Worm (Caenorhabditis elegans) whole organism, L1 larva: ENCODE results near the gene F49H6.12.

Experiments
- C04F5.9 ChIP-seq: sonication (generic microtip); optimal IDR thresholded peaks from 2 replicates; lab custom pipeline; 2016; ENCODE audit warnings: missing genetic modification characterization, missing compliant biosample characterization
- C34B4.2 ChIP-seq: sonication (generic microtip); optimal IDR thresholded peaks from 2 replicates; lab custom pipeline; 2017; ENCODE audit warnings: mild to moderate bottlenecking, missing genetic modification characterization, missing compliant biosample characterization
- F16B12.6 ChIP-seq: fragments of 150-350 bp; optimal IDR thresholded peaks from 2 replicates; lab custom pipeline; 2014; ENCODE audit warnings: missing biosample characterization, missing genetic modification characterization
- aha-1 ChIP-seq: fragments of 150-350 bp; optimal IDR thresholded peaks from 2 replicates; lab custom pipeline; 2014; ENCODE audit warnings: missing biosample characterization, missing genetic modification characterization
- aly-2 ChIP-seq: fragments of 150-350 bp; optimal IDR thresholded peaks from 2 replicates; lab custom pipeline; 2014; ENCODE audit warnings: missing biosample characterization, missing genetic modification characterization
- ceh-8 ChIP-seq: fragments of 200-800 bp; sonication (Bioruptor generic); optimal IDR thresholded peaks from 2 replicates; lab custom pipeline; 2018; ENCODE audit warnings: mild to moderate bottlenecking, missing genetic modification characterization, moderate library complexity, missing compliant biosample characterization
- ceh-82 ChIP-seq, 3 experiments: fragments of 150-350 bp in 1 of 3; sonication (generic microtip) in 2 of 3; optimal IDR thresholded peaks; 2 replicates each; lab custom pipeline; 2014 to 2017; ENCODE audit warnings: missing biosample characterization in 3 of 3, missing genetic modification characterization in 3 of 3
- ceh-90 ChIP-seq: sonication (generic microtip); optimal IDR thresholded peaks from 2 replicates; lab custom pipeline; 2016; ENCODE audit warnings: missing genetic modification characterization, missing compliant biosample characterization
- ces-1 ChIP-seq: fragments of 150-350 bp; optimal IDR thresholded peaks from 2 replicates; lab custom pipeline; 2014; ENCODE audit warnings: missing biosample characterization, missing genetic modification reagents, missing genetic modification characterization
- dsc-1 ChIP-seq: sonication (generic microtip); optimal IDR thresholded peaks from 2 replicates; lab custom pipeline; 2016; ENCODE audit warnings: mild to moderate bottlenecking, missing genetic modification characterization, missing compliant biosample characterization
- efl-1 ChIP-seq, 4 experiments: fragments of 150-350 bp; optimal IDR thresholded peaks in 3 of 4; peaks in 1 of 4; 1 replicate in 1 of 4; 2 replicates in 3 of 4; lab custom pipeline; 2014; ENCODE audit warnings: missing biosample characterization in 2 of 4, missing genetic modification characterization in 2 of 4, missing genetic modification reagents in 2 of 4
- efl-3 ChIP-seq: fragments of 200-800 bp; sonication (Bioruptor generic); optimal IDR thresholded peaks from 2 replicates; lab custom pipeline; 2018; ENCODE audit warnings: mild to moderate bottlenecking, missing genetic modification characterization, missing compliant biosample characterization
- egl-13 ChIP-seq: sonication (generic microtip); optimal IDR thresholded peaks from 2 replicates; lab custom pipeline; 2016; ENCODE audit warnings: missing genotype, missing genetic modification reagents, missing genetic modification characterization, missing compliant biosample characterization
- elt-2 ChIP-seq: sonication (generic microtip); optimal IDR thresholded peaks from 2 replicates; lab custom pipeline; 2016; ENCODE audit warnings: missing genetic modification characterization, mild to moderate bottlenecking, inconsistent platforms, missing compliant biosample characterization, missing genetic modification reagents
- elt-3 ChIP-seq, 6 experiments: fragments of 150-350 bp in 1 of 6; sonication (generic microtip); optimal IDR thresholded peaks; 2 replicates each; lab custom pipeline; 2017 to 2018; ENCODE audit warnings: missing biosample characterization in 6 of 6, missing genetic modification characterization in 6 of 6, inconsistent platforms in 1 of 6
- fkh-10 ChIP-seq: sonication (generic microtip); optimal IDR thresholded peaks from 2 replicates; lab custom pipeline; 2017; ENCODE audit warnings: missing biosample characterization, missing genetic modification reagents, missing genetic modification characterization
- hlh-4 ChIP-seq: sonication (generic microtip); optimal IDR thresholded peaks from 2 replicates; lab custom pipeline; 2016; ENCODE audit warnings: mild to moderate bottlenecking, missing genetic modification characterization, missing compliant biosample characterization
- hpl-2 ChIP-seq: fragments of 150-350 bp; optimal IDR thresholded peaks from 2 replicates; lab custom pipeline; 2014; ENCODE audit warnings: missing biosample characterization, missing genetic modification reagents, missing genetic modification characterization
- jun-1 ChIP-seq: fragments of 150-350 bp; optimal IDR thresholded peaks from 2 replicates; lab custom pipeline; 2014; ENCODE audit warnings: missing biosample characterization, missing genetic modification reagents, missing genetic modification characterization
- lin-15B ChIP-seq: fragments of 150-350 bp; sonication (generic microtip); optimal IDR thresholded peaks from 3 replicates; lab custom pipeline; 2014; ENCODE audit warnings: missing biosample characterization, missing genetic modification characterization
- lin-35 ChIP-seq, 2 experiments: fragments of 150-350 bp; optimal IDR thresholded peaks; 2 replicates each; lab custom pipeline; 2014; ENCODE audit warnings: missing biosample characterization in 2 of 2, missing genetic modification characterization in 2 of 2, missing genetic modification reagents in 2 of 2
- lin-39 ChIP-seq: fragments of 150-350 bp; optimal IDR thresholded peaks from 2 replicates; lab custom pipeline; 2014; ENCODE audit warnings: missing biosample characterization, missing genetic modification reagents, missing genetic modification characterization
- mep-1 ChIP-seq: fragments of 150-350 bp; optimal IDR thresholded peaks from 2 replicates; lab custom pipeline; 2014; ENCODE audit warnings: missing biosample characterization, missing genetic modification characterization
- nhr-19 ChIP-seq: fragments of 200-800 bp; sonication (Bioruptor generic); conservative IDR thresholded peaks from 2 replicates; pipeline ENCODE4 v1.3.6; 2022; ENCODE audit warnings: missing genetic modification characterization, missing compliant biosample characterization
- nhr-20 ChIP-seq: sonication (generic microtip); optimal IDR thresholded peaks from 2 replicates; lab custom pipeline; 2016; ENCODE audit warnings: mild to moderate bottlenecking, missing genetic modification characterization, missing compliant biosample characterization
- nhr-28 ChIP-seq: fragments of 150-350 bp; optimal IDR thresholded peaks from 2 replicates; lab custom pipeline; 2014; ENCODE audit warnings: missing biosample characterization, missing genetic modification characterization
- nhr-85 ChIP-seq: sonication (generic microtip); peaks from one replicate; lab custom pipeline; 2016; ENCODE audit warnings: missing genetic modification characterization, inconsistent platforms, missing compliant biosample characterization
- nhr-90 ChIP-seq: sonication (generic microtip); optimal IDR thresholded peaks from 2 replicates; lab custom pipeline; 2016; ENCODE audit warnings: mild to moderate bottlenecking, missing genetic modification characterization, missing compliant biosample characterization; ENCODE audit not compliant: poor library complexity
- rnt-1 ChIP-seq: sonication (generic microtip); optimal IDR thresholded peaks from 2 replicates; lab custom pipeline; 2016; ENCODE audit warnings: mild to moderate bottlenecking, missing genetic modification characterization, moderate library complexity, missing compliant biosample characterization
- sptf-1 ChIP-seq: fragments of 150-350 bp; optimal IDR thresholded peaks from 2 replicates; lab custom pipeline; 2014; ENCODE audit warnings: missing biosample characterization, missing genetic modification characterization
- tbx-2 ChIP-seq: sonication (generic microtip); optimal IDR thresholded peaks from 2 replicates; lab custom pipeline; 2016; ENCODE audit warnings: missing genetic modification characterization, missing compliant biosample characterization
- unc-130 ChIP-seq: fragments of 150-350 bp; optimal IDR thresholded peaks from 2 replicates; lab custom pipeline; 2017; ENCODE audit warnings: missing biosample characterization, missing genetic modification characterization, inconsistent platforms
- unc-30 ChIP-seq: sonication (generic microtip); optimal IDR thresholded peaks from 2 replicates; lab custom pipeline; 2017; ENCODE audit warnings: missing biosample characterization, missing genetic modification characterization
- unc-86 ChIP-seq: sonication (generic microtip); optimal IDR thresholded peaks from 2 replicates; lab custom pipeline; 2016; ENCODE audit warnings: missing genetic modification characterization, missing compliant biosample characterization
- zag-1 ChIP-seq: fragments of 150-350 bp; optimal IDR thresholded peaks from 2 replicates; lab custom pipeline; 2014; ENCODE audit warnings: missing biosample characterization, missing genetic modification characterization

The F49H6.12 gene

ce11 chrV:17022100-17022499, 839 bp upstream of the F49H6.12 start:
- peak; percentile 24 for TF ChIP-seq nhr-85
- TF ChIP-seq, all 84 proteins: peak for 1; not testable (repeated sequence) for 83

- no peak for TF ChIP-seq F16B12.6 (tag; lab: Kevin White, UChicago)
- TF ChIP-seq elt-3 (tag; optimal IDR thresholded peaks at IDR 0.05; lab: Kevin White, UChicago): no peak
- TF ChIP-seq aly-2 (tag; lab: Kevin White, UChicago): no peak
- no peak for TF ChIP-seq ces-1 (GFP tag; lab: Kevin White, UChicago)
- TF ChIP-seq ceh-82 (tag; optimal IDR thresholded peaks at IDR 0.05; lab: Kevin White, UChicago): no peak
- no peak for TF ChIP-seq egl-13 (tag; lab: Kevin White, UChicago)
- no peak for TF ChIP-seq aha-1 (tag; lab: Kevin White, UChicago)
- no peak for TF ChIP-seq fkh-10 (GFP tag; lab: Kevin White, UChicago)
- no peak for TF ChIP-seq efl-3 (GFP tag; lab: Kevin White, UChicago)
Measured at ce11 chrV:17019690-17020089, 1.6 kb downstream of the F49H6.12 start, which contains the start of gene F49H6.17. F49H6.17 (plus strand) TSS chrV:17019990.

- TF ChIP-seq unc-130 (no peak), hlh-4 (peak; percentile 25), rnt-1 (tag; lab: Kevin White, UChicago) (no peak)
- TF ChIP-seq, all 84 proteins: peak for 1
Measured at ce11 chrV:17016787-17017186, 4.5 kb downstream of the F49H6.12 start, which contains the start of gene srh-97. srh-97 (plus strand) TSS chrV:17017087.

ce11 chrV:17014050-17014449, 7.2 kb downstream of the F49H6.12 start, which contains the start of gene clc-13:
clc-13 (plus strand) TSS chrV:17014408.
- TF ChIP-seq ceh-8 (GFP tag; lab: Kevin White, UChicago) (no peak), zag-1 (tag; lab: Kevin White, UChicago) (no peak), dsc-1 (tag; lab: Kevin White, UChicago) (no peak), mep-1 (tag; lab: Kevin White, UChicago) (no peak), unc-86 (tag; lab: Kevin White, UChicago) (no peak), efl-1 (optimal IDR thresholded peaks at IDR 0.05; lab: Kevin White, UChicago) (no peak), efl-1 (GFP tag; optimal IDR thresholded peaks at IDR 0.05 in 1 of 2; lab: Kevin White, UChicago) (peak in 1 of 2 experiments; percentile 42), jun-1 (tag; lab: Kevin White, UChicago) (peak; percentile 57), elt-2 (tag; lab: Kevin White, UChicago) (peak; percentile 98), lin-35 (GFP tag; optimal IDR thresholded peaks at IDR 0.05; lab: Kevin White, UChicago) (no peak), nhr-20 (tag; lab: Kevin White, UChicago) (peak; percentile 75), tbx-2 (tag; lab: Kevin White, UChicago) (no peak), nhr-28 (tag; lab: Kevin White, UChicago) (no peak)

- TF ChIP-seq ceh-90 (tag; lab: Kevin White, UChicago): no peak
- no peak for TF ChIP-seq dsc-1 (tag; lab: Kevin White, UChicago)
- no peak for TF ChIP-seq hpl-2 (GFP tag; lab: Kevin White, UChicago)
- no peak for TF ChIP-seq nhr-19
- no peak for TF ChIP-seq sptf-1
- TF ChIP-seq unc-30 (tag; lab: Kevin White, UChicago): no peak
- TF ChIP-seq C04F5.9 (tag; lab: Kevin White, UChicago): no peak
- TF ChIP-seq lin-39 (tag; lab: Kevin White, UChicago): no peak
- TF ChIP-seq zag-1 (tag; lab: Kevin White, UChicago): no peak
- no peak for TF ChIP-seq lin-15B (tag; lab: Kevin White, UChicago)
- no peak for TF ChIP-seq C34B4.2 (tag; lab: Kevin White, UChicago)
- TF ChIP-seq rnt-1 (tag; lab: Kevin White, UChicago): no peak
- no peak for TF ChIP-seq nhr-90
Measured at ce11 chrV:17013232-17013631, 8.0 kb downstream of the F49H6.12 start, which contains the start of gene clec-241. clec-241 (minus strand) TSS chrV:17013332.
